Worm (Caenorhabditis elegans) whole organism, L4/young adult: ENCODE data around the gene tax-4.

Experiments used
- W03F9.2 ChIP-seq: fragments of 150-350 bp; optimal IDR thresholded peaks from 2 replicates; lab custom pipeline; 2014; ENCODE audit warnings: missing biosample characterization, missing genetic modification characterization
- dao-5 ChIP-seq: sonication (generic microtip); optimal IDR thresholded peaks from 2 replicates; lab custom pipeline; 2016; ENCODE audit warnings: missing genotype, missing genetic modification characterization, moderate library complexity, missing compliant biosample characterization
- him-1 ChIP-seq: sonication (generic microtip); optimal IDR thresholded peaks from 2 replicates; lab custom pipeline; 2016; ENCODE audit warnings: missing genotype, missing genetic modification reagents, missing genetic modification characterization, missing compliant biosample characterization

DNA sequence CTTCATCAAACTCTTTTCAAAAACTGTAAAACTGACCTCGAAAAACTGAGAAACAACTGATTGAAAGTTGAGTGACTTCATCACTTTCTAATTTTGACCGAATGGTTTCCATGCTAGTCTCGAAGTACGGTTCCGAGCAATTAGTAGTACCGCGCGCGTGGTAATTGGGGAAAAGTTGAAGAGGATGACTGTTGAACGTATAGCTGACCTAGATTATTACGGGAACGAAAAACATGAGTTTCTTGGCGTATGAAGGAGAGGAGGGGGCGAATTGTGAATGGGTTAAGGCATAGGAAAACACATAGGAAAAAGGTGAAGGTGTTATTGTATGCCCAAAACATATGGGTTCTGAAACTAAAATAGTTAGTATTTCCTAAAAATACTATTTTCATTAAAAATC is 19.8 kb upstream of the tax-4 start, which contains the start of gene ptr-9:
- TF ChIP-seq him-1 (no peak), dao-5 (tag; lab: Kevin White, UChicago) (no peak), W03F9.2 (no peak)
